Worm (Caenorhabditis elegans): ENCODE measurements around the gene ttll-9.

- TF ChIP-seq ceh-63 (GFP tag; optimal IDR thresholded peaks at IDR 0.05) = no peak
- no peak for TF ChIP-seq ama-1 (optimal IDR thresholded peaks at IDR 0.05)
- TF ChIP-seq lin-39 (tag; optimal IDR thresholded peaks at IDR 0.05) = no peak
- TF ChIP-seq ztf-11 (tag; optimal IDR thresholded peaks at IDR 0.05) = no peak
- TF ChIP-seq nhr-71 (tag; optimal IDR thresholded peaks at IDR 0.05) = no peak
- TF ChIP-seq unc-130 (tag; optimal IDR thresholded peaks at IDR 0.05) = no peak
- TF ChIP-seq unc-62 (GFP tag; optimal IDR thresholded peaks at IDR 0.05) = no peak
- TF ChIP-seq elt-2 (tag; optimal IDR thresholded peaks at IDR 0.05) = no peak
- TF ChIP-seq snpc-4 (tag; optimal IDR thresholded peaks at IDR 0.05) = no peak
- TF ChIP-seq zag-1 (tag; optimal IDR thresholded peaks at IDR 0.05) = no peak
- no peak for TF ChIP-seq egl-27 (tag; optimal IDR thresholded peaks at IDR 0.05)
- no peak for TF ChIP-seq ztf-4 (tag; optimal IDR thresholded peaks at IDR 0.05)
Observed at ce11 chrV:20862681-20863080, 47.6 kb upstream of the ttll-9 start, which contains the start of gene twk-35.

All from whole organism, L1 larva.